Worm (Caenorhabditis elegans): ENCODE results near the gene clec-252.

The clec-252 gene

ce11 chrV:18748726-18749125 lies at the start of gene clec-252:
TSS of gene clec-252 (minus strand) at chrV:18748826.
- TF ChIP-seq klf-2 (GFP tag; conservative IDR thresholded peaks at IDR 0.05): no peak
- no peak for TF ChIP-seq ref-1 (GFP tag; conservative IDR thresholded peaks at IDR 0.05)
- TF ChIP-seq tab-1 (GFP tag; IDR thresholded peaks at IDR 0.05): no peak
- TF ChIP-seq cog-1 (tag; optimal IDR thresholded peaks at IDR 0.05): no peak
- no peak for TF ChIP-seq flt-1 (GFP tag; IDR thresholded peaks at IDR 0.05)
- TF ChIP-seq ztf-23 (GFP tag; IDR thresholded peaks at IDR 0.05): no peak
- no peak for TF ChIP-seq ztf-29 (GFP tag; IDR thresholded peaks at IDR 0.05)
- no peak for TF ChIP-seq T22C8.4 (GFP tag; IDR thresholded peaks at IDR 0.05)
- TF ChIP-seq med-1 (GFP tag; optimal IDR thresholded peaks at IDR 0.05; ENCODE audit: insufficient read depth): no peak

DNA sequence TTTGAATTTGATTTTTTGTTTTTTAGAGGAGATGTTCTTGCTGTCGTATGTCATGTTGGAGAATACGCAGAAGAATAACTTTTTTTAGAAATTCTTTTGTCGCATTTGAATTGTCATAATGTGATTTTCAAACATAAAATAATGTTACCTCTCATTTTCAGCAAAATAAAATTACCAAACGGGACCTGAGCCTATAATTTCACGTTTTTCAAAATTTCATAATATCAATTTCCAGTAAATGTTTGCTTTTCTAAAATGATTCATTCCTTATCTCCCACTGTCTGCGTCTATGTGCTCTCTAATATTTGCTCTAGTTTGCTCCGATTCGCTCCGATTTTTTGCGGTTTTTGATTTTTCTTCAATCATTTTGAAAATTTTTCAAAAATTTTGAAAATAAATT lies 42.0 kb upstream of the clec-252 start, which contains the start of gene nhr-231:
TSS of gene nhr-231 (plus strand) at position 301 of the 400 bp plus-strand sequence.
- no peak for TF ChIP-seq flt-1 (GFP tag; IDR thresholded peaks at IDR 0.05)
- TF ChIP-seq klf-2 (GFP tag; conservative IDR thresholded peaks at IDR 0.05): no peak
- TF ChIP-seq ztf-23 (GFP tag; IDR thresholded peaks at IDR 0.05): no peak
- no peak for TF ChIP-seq ref-1 (GFP tag; conservative IDR thresholded peaks at IDR 0.05)
- no peak for TF ChIP-seq med-1 (GFP tag; optimal IDR thresholded peaks at IDR 0.05; ENCODE audit: insufficient read depth)
- TF ChIP-seq cog-1 (tag; optimal IDR thresholded peaks at IDR 0.05): no peak
- TF ChIP-seq T22C8.4 (GFP tag; IDR thresholded peaks at IDR 0.05): no peak
- no peak for TF ChIP-seq ztf-29 (GFP tag; IDR thresholded peaks at IDR 0.05)
- TF ChIP-seq tab-1 (GFP tag; IDR thresholded peaks at IDR 0.05): no peak

DNA sequence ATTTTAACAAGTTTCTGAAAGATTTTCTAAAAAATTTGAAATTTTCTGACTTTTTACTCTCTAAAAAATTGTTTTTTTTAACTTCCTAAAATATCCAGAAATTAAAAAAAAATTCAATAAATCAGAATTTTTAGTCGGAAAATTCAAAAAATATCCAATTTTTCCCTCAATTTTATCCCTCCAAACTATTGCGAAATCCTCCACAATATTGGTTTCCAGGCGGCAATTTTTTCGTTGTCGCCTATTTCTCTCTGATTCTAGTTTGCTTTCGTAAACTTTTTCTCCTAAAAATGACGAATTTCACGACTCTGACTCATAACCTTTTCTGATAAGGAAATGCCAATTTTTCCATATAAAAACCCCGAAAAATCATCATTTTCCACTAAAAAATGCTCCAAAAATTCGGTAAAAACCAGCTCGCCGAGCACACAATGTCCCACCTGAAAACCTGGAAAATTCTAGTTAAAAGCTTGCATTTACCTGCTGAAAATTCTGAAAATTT lies 38.8 kb upstream of the clec-252 start, which contains the start of gene Y17D7B.2:
TSS of gene Y17D7B.2 (plus strand) at position 323 of the 502 bp plus-strand sequence.
- TF ChIP-seq tab-1 (GFP tag; IDR thresholded peaks at IDR 0.05) (no peak), ztf-23 (GFP tag; IDR thresholded peaks at IDR 0.05) (no peak), ref-1 (GFP tag; conservative IDR thresholded peaks at IDR 0.05) (no peak), ztf-29 (GFP tag; IDR thresholded peaks at IDR 0.05) (no peak), flt-1 (GFP tag; IDR thresholded peaks at IDR 0.05) (no peak), T22C8.4 (GFP tag; IDR thresholded peaks at IDR 0.05) (no peak), med-1 (GFP tag; optimal IDR thresholded peaks at IDR 0.05; ENCODE audit: insufficient read depth) (no peak), cog-1 (tag; optimal IDR thresholded peaks at IDR 0.05) (no peak), klf-2 (GFP tag; conservative IDR thresholded peaks at IDR 0.05) (no peak)

- TF ChIP-seq ref-1 (GFP tag; conservative IDR thresholded peaks at IDR 0.05) (no peak), cog-1 (tag; optimal IDR thresholded peaks at IDR 0.05) (no peak), med-1 (GFP tag; optimal IDR thresholded peaks at IDR 0.05; ENCODE audit: insufficient read depth) (no peak), T22C8.4 (GFP tag; IDR thresholded peaks at IDR 0.05) (no peak), tab-1 (GFP tag; IDR thresholded peaks at IDR 0.05) (no peak), flt-1 (GFP tag; IDR thresholded peaks at IDR 0.05) (no peak), klf-2 (GFP tag; conservative IDR thresholded peaks at IDR 0.05) (no peak), ztf-23 (GFP tag; IDR thresholded peaks at IDR 0.05) (no peak), ztf-29 (GFP tag; IDR thresholded peaks at IDR 0.05) (no peak)
Measured at ce11 chrV:18786694-18787093, 38.1 kb upstream of the clec-252 start, which contains the start of gene Y17D7B.3. TSS of gene Y17D7B.3 (minus strand) at chrV:18786794.

DNA sequence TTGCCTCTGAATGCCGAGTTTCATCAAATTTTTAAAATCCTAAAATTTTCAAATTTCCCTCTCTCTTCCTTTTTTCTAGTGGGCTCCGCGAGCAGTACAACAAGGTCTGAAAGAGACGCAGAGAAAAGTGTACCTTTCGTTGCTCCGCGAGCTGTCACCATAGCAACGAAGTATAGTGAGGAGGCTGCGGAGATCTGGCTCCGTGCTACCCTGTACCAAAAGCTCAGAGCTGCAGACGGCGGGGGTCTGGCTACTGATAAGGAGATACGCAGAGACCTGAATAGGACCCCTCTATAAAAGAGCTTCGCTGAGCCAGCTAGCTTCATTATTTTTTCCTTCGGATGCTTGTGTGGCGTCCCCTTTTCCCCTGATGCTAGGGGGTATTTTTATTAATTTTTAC lies 34.8 kb upstream of the clec-252 start, which contains the start of gene Y17D7B.10:
TSS of gene Y17D7B.10 (plus strand) at position 243 of the 400 bp plus-strand sequence.
- TF ChIP-seq T22C8.4 (GFP tag; IDR thresholded peaks at IDR 0.05) (no peak), ztf-29 (GFP tag; IDR thresholded peaks at IDR 0.05) (no peak), cog-1 (tag; optimal IDR thresholded peaks at IDR 0.05) (no peak)

DNA sequence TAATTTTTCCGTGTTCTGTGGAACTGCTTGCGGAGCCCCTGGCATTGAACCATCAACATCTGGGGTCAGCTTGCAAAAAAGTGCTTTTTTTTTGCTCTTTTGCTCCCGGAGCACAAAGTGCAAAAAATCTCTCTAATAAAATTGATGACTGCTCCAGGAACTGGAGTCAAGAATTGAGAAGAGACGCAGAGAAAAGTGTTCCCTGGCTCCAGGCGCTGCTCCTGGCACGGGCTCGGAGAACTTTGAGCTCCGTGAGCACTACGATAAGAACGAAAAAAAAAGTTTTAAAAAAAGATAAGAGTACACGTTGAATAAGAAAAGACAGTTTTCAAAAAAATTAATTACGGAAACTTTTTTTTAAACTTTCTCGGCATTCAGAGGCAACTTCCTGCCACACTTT lies 34.1 kb upstream of the clec-252 start:
- TF ChIP-seq T22C8.4 (GFP tag; IDR thresholded peaks at IDR 0.05) (no peak), klf-2 (GFP tag; conservative IDR thresholded peaks at IDR 0.05) (no peak), ref-1 (GFP tag; conservative IDR thresholded peaks at IDR 0.05) (no peak), ztf-29 (GFP tag; IDR thresholded peaks at IDR 0.05) (no peak), flt-1 (GFP tag; IDR thresholded peaks at IDR 0.05) (no peak)

DNA sequence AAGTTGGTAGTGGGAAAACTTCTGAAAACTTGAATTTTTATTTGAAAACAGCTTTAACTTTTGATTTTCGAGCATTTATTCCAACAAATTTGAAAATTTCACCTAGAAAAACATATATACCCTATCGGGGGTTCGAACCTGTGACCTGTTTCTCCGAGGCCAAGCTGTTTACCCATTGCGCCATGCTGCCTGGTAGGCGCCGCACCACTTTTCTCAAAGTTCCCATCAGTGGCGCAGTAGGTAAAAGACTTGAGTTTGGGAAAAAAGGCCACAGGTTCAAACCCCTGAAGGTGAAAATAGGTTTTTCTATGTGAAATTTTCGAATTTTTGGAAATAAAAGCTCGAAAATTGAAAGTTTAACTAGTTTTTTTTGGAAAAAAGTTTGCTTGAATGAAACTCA lies 32.0 kb upstream of the clec-252 start:
- TF ChIP-seq ztf-23 (GFP tag; IDR thresholded peaks at IDR 0.05) (no peak), med-1 (GFP tag; optimal IDR thresholded peaks at IDR 0.05; ENCODE audit: insufficient read depth) (no peak), klf-2 (GFP tag; conservative IDR thresholded peaks at IDR 0.05) (no peak), cog-1 (tag; optimal IDR thresholded peaks at IDR 0.05) (no peak)

DNA sequence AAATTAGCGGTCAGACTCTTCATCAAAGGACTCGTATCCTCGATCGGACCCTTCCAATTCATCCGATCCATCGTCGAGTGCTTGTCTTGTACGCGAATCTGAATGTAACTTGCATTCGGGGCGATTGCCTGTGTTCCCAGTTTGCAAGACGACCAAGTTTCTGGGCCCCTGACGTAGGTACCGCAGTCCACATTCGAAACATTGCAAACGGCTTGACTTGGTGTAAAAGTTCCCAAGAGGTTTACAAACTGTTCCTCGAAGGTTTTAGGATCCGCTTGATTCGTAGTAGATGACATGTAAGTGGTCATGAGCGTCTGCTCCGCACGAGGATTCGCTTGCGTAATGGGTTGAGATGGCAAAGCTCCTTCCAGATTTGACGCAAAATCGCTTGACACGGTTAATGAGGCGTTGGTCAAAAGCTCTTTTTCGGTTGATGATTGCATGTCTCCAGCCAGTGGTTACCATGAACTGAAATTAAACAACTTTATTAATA lies 27.7 kb upstream of the clec-252 start, which contains the start of gene Y17D7B.4:
TSS of gene Y17D7B.4 (minus strand) at position 443 of the 493 bp plus-strand sequence.
- no peak for TF ChIP-seq flt-1 (GFP tag; IDR thresholded peaks at IDR 0.05)

DNA sequence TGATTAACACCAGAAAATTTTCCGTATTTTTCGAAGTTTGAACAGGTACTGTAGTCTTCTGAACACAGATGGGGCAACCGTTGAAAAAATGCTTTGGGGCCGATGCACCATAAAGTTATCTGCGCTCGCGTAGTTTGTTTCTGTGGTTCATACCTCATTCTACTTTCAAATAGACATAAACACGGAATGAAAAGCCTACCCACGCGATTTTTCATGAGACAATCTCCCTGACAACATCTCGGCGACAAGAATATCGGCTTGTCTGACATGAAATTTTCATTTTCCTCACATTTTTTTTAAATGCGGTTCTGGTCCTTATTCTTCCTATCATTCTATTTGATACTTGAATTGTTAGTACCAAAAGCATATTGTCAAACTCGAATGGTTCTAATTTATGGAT lies 24.1 kb upstream of the clec-252 start, which contains the start of gene clec-257:
TSS of gene clec-257 (plus strand) at position 301 of the 400 bp plus-strand sequence.
- TF ChIP-seq tab-1 (GFP tag; IDR thresholded peaks at IDR 0.05) (no peak), cog-1 (tag; optimal IDR thresholded peaks at IDR 0.05) (no peak), klf-2 (GFP tag; conservative IDR thresholded peaks at IDR 0.05) (no peak)

- TF ChIP-seq T22C8.4 (GFP tag; IDR thresholded peaks at IDR 0.05): no peak
- TF ChIP-seq med-1 (GFP tag; optimal IDR thresholded peaks at IDR 0.05; ENCODE audit: insufficient read depth): no peak
- no peak for TF ChIP-seq klf-2 (GFP tag; conservative IDR thresholded peaks at IDR 0.05)
- no peak for TF ChIP-seq cog-1 (tag; optimal IDR thresholded peaks at IDR 0.05)
- no peak for TF ChIP-seq flt-1 (GFP tag; IDR thresholded peaks at IDR 0.05)
- no peak for TF ChIP-seq ztf-29 (GFP tag; IDR thresholded peaks at IDR 0.05)
- TF ChIP-seq tab-1 (GFP tag; IDR thresholded peaks at IDR 0.05): no peak
- TF ChIP-seq ztf-23 (GFP tag; IDR thresholded peaks at IDR 0.05): no peak
Measured at ce11 chrV:18771804-18772386, 23.3 kb upstream of the clec-252 start.
